Worm (Caenorhabditis elegans): ENCODE data around the gene enpp-1.

Gene enpp-1

ce11 chrV:12161157-12161556 is 29.9 kb downstream of the enpp-1 start:
- TF ChIP-seq W03F9.2 (tag; optimal IDR thresholded peaks at IDR 0.05) (no peak), dao-5 (tag; optimal IDR thresholded peaks at IDR 0.05) (no peak), him-1 (tag; optimal IDR thresholded peaks at IDR 0.05) (no peak)

ce11 chrV:12162220-12162619 is 31.0 kb downstream of the enpp-1 start, which contains the start of gene C27A7.5:
Gene C27A7.5 (minus strand): TSS chrV:12162320.
- no peak for TF ChIP-seq dao-5 (tag; optimal IDR thresholded peaks at IDR 0.05)
- no peak for TF ChIP-seq him-1 (tag; optimal IDR thresholded peaks at IDR 0.05)
- no peak for TF ChIP-seq W03F9.2 (tag; optimal IDR thresholded peaks at IDR 0.05)

ce11 chrV:12162906-12163305 is 31.6 kb downstream of the enpp-1 start, which contains the start of gene srj-4:
Gene srj-4 (plus strand): TSS chrV:12163206.
- TF ChIP-seq him-1 (tag; optimal IDR thresholded peaks at IDR 0.05) (no peak), W03F9.2 (tag; optimal IDR thresholded peaks at IDR 0.05) (no peak), dao-5 (tag; optimal IDR thresholded peaks at IDR 0.05) (no peak)

ce11 chrV:12167031-12167430 is 35.8 kb downstream of the enpp-1 start:
- TF ChIP-seq dao-5 (tag; optimal IDR thresholded peaks at IDR 0.05) (no peak), him-1 (tag; optimal IDR thresholded peaks at IDR 0.05) (no peak), W03F9.2 (tag; optimal IDR thresholded peaks at IDR 0.05) (no peak)

- no peak for TF ChIP-seq dao-5 (tag; optimal IDR thresholded peaks at IDR 0.05)
Observed at ce11 chrV:12167653-12168052, 36.4 kb downstream of the enpp-1 start, which contains the start of gene col-37. Gene col-37 (minus strand): TSS chrV:12167753.

ce11 chrV:12170114-12170513 is 38.9 kb downstream of the enpp-1 start, which contains the start of gene ZK863.1:
Gene ZK863.1 (minus strand): TSS chrV:12170214.
- TF ChIP-seq him-1 (tag; optimal IDR thresholded peaks at IDR 0.05): no peak
- no peak for TF ChIP-seq W03F9.2 (tag; optimal IDR thresholded peaks at IDR 0.05)
- no peak for TF ChIP-seq dao-5 (tag; optimal IDR thresholded peaks at IDR 0.05)

- TF ChIP-seq him-1 (tag; optimal IDR thresholded peaks at IDR 0.05) (no peak), W03F9.2 (tag; optimal IDR thresholded peaks at IDR 0.05) (no peak), dao-5 (tag; optimal IDR thresholded peaks at IDR 0.05) (no peak)
Observed at ce11 chrV:12179338-12179737, 48.1 kb downstream of the enpp-1 start, which contains the start of gene clec-224. Gene clec-224 (minus strand): TSS chrV:12179438.

ce11 chrV:12181310-12181709 is 50.1 kb downstream of the enpp-1 start, which contains the start of gene elpc-3:
Gene elpc-3 (minus strand): TSS chrV:12181410.
- TF ChIP-seq W03F9.2 (tag; optimal IDR thresholded peaks at IDR 0.05) (no peak), him-1 (tag; optimal IDR thresholded peaks at IDR 0.05) (no peak), dao-5 (tag; optimal IDR thresholded peaks at IDR 0.05) (no peak)

ce11 chrV:12183854-12184253 is 52.6 kb downstream of the enpp-1 start, which contains the start of gene usip-1:
Gene usip-1 (minus strand): TSS chrV:12184194.
- TF ChIP-seq him-1 (tag; optimal IDR thresholded peaks at IDR 0.05): no peak

- TF ChIP-seq dao-5 (tag; optimal IDR thresholded peaks at IDR 0.05) (no peak), him-1 (tag; optimal IDR thresholded peaks at IDR 0.05) (no peak), W03F9.2 (tag; optimal IDR thresholded peaks at IDR 0.05) (no peak)
Observed at ce11 chrV:12184308-12184999, 53.2 kb downstream of the enpp-1 start, which contains the start of gene srd-4. Gene srd-4 (plus strand): TSS chrV:12184949.

All from whole organism, L4/young adult.